Worm (Caenorhabditis elegans) whole organism, late embryonic: Measurements from ENCODE around the gene ugt-10.

ENCODE experiments used
- nfya-1 ChIP-seq: sonication (generic microtip); optimal IDR thresholded peaks from 2 replicates; lab custom pipeline; 2017; ENCODE audit warnings: missing genetic modification characterization, mild to moderate bottlenecking, missing compliant biosample characterization, antibody characterized with exemption, moderate library complexity
- pax-1 ChIP-seq: fragments of 150-350 bp; optimal IDR thresholded peaks from 2 replicates; lab custom pipeline; 2014; ENCODE audit warnings: missing biosample characterization, missing genetic modification characterization
- sox-4 ChIP-seq: sonication (generic microtip); optimal IDR thresholded peaks from 2 replicates; lab custom pipeline; 2017; ENCODE audit warnings: mild to moderate bottlenecking, missing genetic modification characterization, inconsistent platforms, missing compliant biosample characterization
- unc-55 ChIP-seq: sonication (generic microtip); optimal IDR thresholded peaks from 2 replicates; lab custom pipeline; 2017; ENCODE audit warnings: missing biosample characterization, missing genetic modification reagents, missing genetic modification characterization

- TF ChIP-seq nfya-1 (no peak), sox-4 (no peak), unc-55 (GFP tag; lab: Kevin White, UChicago) (no peak), pax-1 (no peak)
Observed at ce11 chrV:4935096-4935495, 35.2 kb upstream of the ugt-10 start.
